Worm (Caenorhabditis elegans) whole organism, young adult: ENCODE results near the gene C31B8.7.

Experiments used
- B0019.2 ChIP-seq: fragments of 200-800 bp; sonication (Bioruptor generic); conservative IDR thresholded peaks from 2 replicates; pipeline ENCODE4 v1.3.6; 2022; ENCODE audit warnings: missing genetic modification reagents, missing genetic modification characterization, missing compliant biosample characterization
- F37B4.10 ChIP-seq: fragments of 200-800 bp; sonication (Bioruptor generic); IDR thresholded peaks from 2 replicates; pipeline ENCODE4 v1.3.6; 2022; ENCODE audit warnings: missing genetic modification characterization, missing compliant biosample characterization
- F39B2.1 ChIP-seq: fragments of 200-800 bp; sonication (Bioruptor generic); IDR thresholded peaks from 2 replicates; pipeline ENCODE4 v1.3.6; 2022; ENCODE audit warnings: missing genetic modification reagents, missing genetic modification characterization, missing compliant biosample characterization
- F52B5.7 ChIP-seq: sonication (generic microtip); optimal IDR thresholded peaks from 2 replicates; lab custom pipeline; 2016; ENCODE audit warnings: mild to moderate bottlenecking, missing genetic modification characterization, missing compliant biosample characterization
- F55B11.4 ChIP-seq: sonication (generic microtip); optimal IDR thresholded peaks from 2 replicates; lab custom pipeline; 2016; ENCODE audit warnings: missing compliant biosample characterization, missing genetic modification characterization, borderline replicate concordance; ENCODE audit not compliant: insufficient read depth
- F57C9.4 ChIP-seq: sonication (generic microtip); optimal IDR thresholded peaks from 2 replicates; lab custom pipeline; 2017; ENCODE audit warnings: mild to moderate bottlenecking, missing genetic modification characterization, missing compliant biosample characterization
- T07F8.4 ChIP-seq: sonication (generic microtip); optimal IDR thresholded peaks from 2 replicates; lab custom pipeline; 2016; ENCODE audit warnings: mild to moderate bottlenecking, missing genetic modification characterization, moderate library complexity, missing compliant biosample characterization
- ZK185.1 ChIP-seq: sonication (generic microtip); optimal IDR thresholded peaks from 2 replicates; lab custom pipeline; 2016; ENCODE audit warnings: mild to moderate bottlenecking, missing genetic modification characterization, missing compliant biosample characterization; ENCODE audit not compliant: poor library complexity, severe bottlenecking
- atf-7 ChIP-seq: sonication (generic microtip); optimal IDR thresholded peaks from 2 replicates; lab custom pipeline; 2017; ENCODE audit warnings: mild to moderate bottlenecking, missing genetic modification characterization, missing compliant biosample characterization
- ceh-27 ChIP-seq: fragments of 200-800 bp; sonication (Bioruptor generic); optimal IDR thresholded peaks from 2 replicates; lab custom pipeline; 2018; ENCODE audit warnings: mild to moderate bottlenecking, missing genetic modification characterization, moderate library complexity, missing compliant biosample characterization
- ceh-58 ChIP-seq: fragments of 200-800 bp; sonication (Bioruptor generic); IDR thresholded peaks from 2 replicates; pipeline ENCODE4 v1.3.6; 2022; ENCODE audit warnings: missing genetic modification characterization, missing compliant biosample characterization
- die-1 ChIP-seq: sonication (generic microtip); optimal IDR thresholded peaks from 2 replicates; lab custom pipeline; 2016; ENCODE audit warnings: missing genotype, mild to moderate bottlenecking, missing genetic modification characterization, missing compliant biosample characterization
- efl-1 ChIP-seq: fragments of 150-350 bp; optimal IDR thresholded peaks from 2 replicates; lab custom pipeline; 2014; ENCODE audit warnings: missing biosample characterization, missing genetic modification reagents, missing genetic modification characterization
- hlh-26 ChIP-seq: fragments of 200-800 bp; sonication (Bioruptor generic); conservative IDR thresholded peaks from 2 replicates; pipeline ENCODE4 v1.3.6; 2022; ENCODE audit warnings: missing genetic modification reagents, missing genetic modification characterization, missing compliant biosample characterization
- hrde-1 ChIP-seq: sonication (generic microtip); optimal IDR thresholded peaks from 2 replicates; lab custom pipeline; 2016; ENCODE audit warnings: missing genetic modification characterization, mild to moderate bottlenecking, missing compliant biosample characterization, moderate library complexity, missing genotype, missing genetic modification reagents, borderline replicate concordance
- lag-1 ChIP-seq: fragments of 200-800 bp; sonication (Bioruptor generic); IDR thresholded peaks from 2 replicates; pipeline ENCODE4 v1.3.6; 2022; ENCODE audit warnings: missing genetic modification reagents, missing genetic modification characterization, missing compliant biosample characterization
- lin-54 ChIP-seq: fragments of 200-800 bp; sonication (Bioruptor generic); optimal IDR thresholded peaks from 2 replicates; lab custom pipeline; 2018; ENCODE audit warnings: mild to moderate bottlenecking, missing genetic modification characterization, missing compliant biosample characterization
- madf-10 ChIP-seq: sonication (generic microtip); optimal IDR thresholded peaks from 2 replicates; lab custom pipeline; 2016; ENCODE audit warnings: mild to moderate bottlenecking, missing genetic modification characterization, missing compliant biosample characterization
- madf-3 ChIP-seq: fragments of 200-800 bp; sonication (Bioruptor generic); IDR thresholded peaks from 2 replicates; pipeline ENCODE4 v1.3.6; 2022; ENCODE audit warnings: missing genetic modification reagents, missing genetic modification characterization, missing compliant biosample characterization
- nhr-80 ChIP-seq: sonication (generic microtip); optimal IDR thresholded peaks from 2 replicates; lab custom pipeline; 2016; ENCODE audit warnings: missing genetic modification characterization, missing compliant biosample characterization
- pha-4 ChIP-seq: fragments of 150-350 bp; sonication (generic microtip); optimal IDR thresholded peaks from 2 replicates; lab custom pipeline; 2014; ENCODE audit warnings: missing biosample characterization, missing genetic modification reagents, missing genetic modification characterization
- repo-1 ChIP-seq: sonication (generic microtip); optimal IDR thresholded peaks from 2 replicates; lab custom pipeline; 2017; ENCODE audit warnings: mild to moderate bottlenecking, missing genetic modification characterization, missing compliant biosample characterization
- snpc-4 ChIP-seq, 5 experiments: fragments of 150-350 bp in 1 of 5; sonication (generic microtip) in 4 of 5; optimal IDR thresholded peaks; 2 replicates each; lab custom pipeline; 2014 to 2018; ENCODE audit warnings: missing genetic modification characterization in 5 of 5, missing biosample characterization in 3 of 5, antibody characterized with exemption in 2 of 5, mild to moderate bottlenecking in 2 of 5, missing compliant biosample characterization in 2 of 5, missing genotype in 2 of 5, moderate library complexity in 2 of 5, missing genetic modification reagents in 1 of 5
- ztf-3 ChIP-seq: fragments of 200-800 bp; sonication (Bioruptor generic); optimal IDR thresholded peaks from 2 replicates; lab custom pipeline; 2018; ENCODE audit warnings: mild to moderate bottlenecking, missing genetic modification characterization, missing compliant biosample characterization

Gene C31B8.7

ce11 chrV:2880356-2880755 is 22.8 kb downstream of the C31B8.7 start:
- TF ChIP-seq hrde-1 (tag; lab: Kevin White, UChicago) (no peak), pha-4 (tag; lab: Kevin White, UChicago) (no peak), nhr-80 (tag; lab: Kevin White, UChicago) (peak; percentile 45)

ce11 chrV:2879801-2880200 is 23.3 kb downstream of the C31B8.7 start, which contains the start of gene str-39:
TSS of gene str-39 (minus strand) at chrV:2879901.
- TF ChIP-seq lag-1 (no peak), ceh-27 (GFP tag; lab: Kevin White, UChicago) (no peak), ztf-3 (GFP tag; lab: Kevin White, UChicago) (no peak), efl-1 (GFP tag; lab: Kevin White, UChicago) (no peak), hlh-26 (GFP tag; lab: Robert Waterston, UW) (no peak), ZK185.1 (tag; lab: Kevin White, UChicago) (no peak)

ce11 chrV:2877509-2877908 is 25.6 kb downstream of the C31B8.7 start, which contains the start of gene F37B4.10:
TSS of gene F37B4.10 (minus strand) at chrV:2877609.
- TF ChIP-seq B0019.2 (GFP tag; lab: Robert Waterston, UW) (no peak), F39B2.1 (GFP tag; lab: Robert Waterston, UW) (no peak), efl-1 (GFP tag; lab: Kevin White, UChicago) (no peak), F57C9.4 (tag; lab: Kevin White, UChicago) (no peak), madf-10 (tag; lab: Kevin White, UChicago) (no peak), snpc-4 (GFP tag; optimal IDR thresholded peaks at IDR 0.05; lab: Kevin White, UChicago) (no peak), snpc-4 (tag; optimal IDR thresholded peaks at IDR 0.05; lab: Kevin White, UChicago) (no peak)
- TF ChIP-seq, all 124 proteins: peak for 0

- TF ChIP-seq F52B5.7 (tag; lab: Kevin White, UChicago) (peak; percentile 0), F55B11.4 (tag; lab: Kevin White, UChicago) (no peak), F37B4.10 (GFP tag; lab: Robert Waterston, UW) (peak; percentile 95; the same call in 1 of the 2 replicates)
These were observed 26.8 kb downstream of the C31B8.7 start for ce11 chrV:2876188-2876831.

DNA sequence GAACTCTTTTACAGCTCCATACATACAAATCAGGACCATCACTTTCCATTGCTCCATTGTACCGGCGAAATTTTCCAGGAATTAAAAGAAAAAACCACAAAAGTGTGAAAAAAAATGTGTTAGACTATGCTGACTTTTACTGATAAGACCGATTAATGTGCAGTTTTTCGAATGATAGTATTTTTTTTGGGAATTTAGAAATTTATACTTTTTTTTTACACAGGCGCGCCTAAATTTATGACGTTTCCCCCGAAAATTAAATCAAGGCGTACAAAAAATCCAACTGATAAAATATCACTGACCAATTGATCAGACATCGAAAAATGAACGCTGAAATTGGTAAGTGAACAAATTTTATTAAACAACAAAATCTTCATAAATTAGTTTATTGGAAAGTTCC is 27.7 kb downstream of the C31B8.7 start, which contains the start of gene folt-2:
Gene folt-2, minus strand, starts transcription at position 179 of the 400 bp plus-strand sequence.
- no peak for TF ChIP-seq F39B2.1 (GFP tag; lab: Robert Waterston, UW)
- TF ChIP-seq atf-7 (tag; lab: Kevin White, UChicago) = peak; percentile 5
- no peak for TF ChIP-seq lin-54 (GFP tag; lab: Kevin White, UChicago)
- TF ChIP-seq die-1 = no peak
- TF ChIP-seq nhr-80 (tag; lab: Kevin White, UChicago) = peak; percentile 76
- no peak for TF ChIP-seq repo-1 (tag; lab: Kevin White, UChicago)
- no peak for TF ChIP-seq T07F8.4 (tag; lab: Kevin White, UChicago)
- TF ChIP-seq, all 124 proteins: peak for 2

DNA sequence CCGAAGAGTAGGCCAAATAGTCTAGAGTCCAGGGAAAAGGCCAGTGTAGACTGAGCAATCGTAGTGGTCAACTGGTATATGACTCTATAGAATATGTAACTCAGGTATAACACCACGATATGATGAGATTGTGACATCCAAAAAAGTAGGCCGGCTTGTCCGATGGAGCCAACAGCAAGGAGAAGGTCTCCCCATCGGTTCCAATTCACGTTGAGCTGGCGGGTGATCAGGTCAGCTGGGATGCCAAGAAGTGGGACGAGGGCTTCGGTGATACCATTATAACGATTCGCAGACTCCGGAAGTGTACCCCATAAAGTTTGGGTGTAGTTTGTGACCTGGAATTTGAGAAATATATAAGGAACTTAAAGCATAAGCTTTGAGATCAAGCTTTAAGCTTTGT is 30.2 kb downstream of the C31B8.7 start:
- TF ChIP-seq ceh-58 (GFP tag; lab: Robert Waterston, UW) (no peak), madf-3 (GFP tag; lab: Robert Waterston, UW) (0 out of 2 replicates have a peak, but pooled peaks have one; percentile 20), F37B4.10 (GFP tag; lab: Robert Waterston, UW) (peak; percentile 98)
- TF ChIP-seq, all 124 proteins: peak for 2
